Worm (Caenorhabditis elegans) whole organism, L2 larva: Measurements from ENCODE around the gene ZK105.6.

Experiments used
- egl-27 ChIP-seq: sonication (generic microtip); optimal IDR thresholded peaks from 3 replicates; lab custom pipeline; 2017; ENCODE audit warnings: missing biosample characterization, missing genetic modification reagents, missing genetic modification characterization
- nhr-129 ChIP-seq: fragments of 150-350 bp; optimal IDR thresholded peaks from 2 replicates; lab custom pipeline; 2014; ENCODE audit warnings: missing biosample characterization, missing genetic modification characterization
- nhr-77 ChIP-seq: fragments of 150-350 bp; optimal IDR thresholded peaks from 2 replicates; lab custom pipeline; 2014; ENCODE audit warnings: missing biosample characterization, missing genetic modification characterization
- sma-3 ChIP-seq: sonication (generic microtip); optimal IDR thresholded peaks from 2 replicates; lab custom pipeline; 2016; ENCODE audit warnings: missing genetic modification reagents, missing genetic modification characterization, missing compliant biosample characterization
- unc-55 ChIP-seq: fragments of 150-350 bp; sonication (generic microtip); optimal IDR thresholded peaks from 3 replicates; lab custom pipeline; 2014; ENCODE audit warnings: missing biosample characterization, missing genetic modification reagents, missing genetic modification characterization

- TF ChIP-seq egl-27 (tag; lab: Kevin White, UChicago) = no peak
- no peak for TF ChIP-seq nhr-77 (tag; lab: Kevin White, UChicago)
- no peak for TF ChIP-seq sma-3 (GFP tag; lab: Kevin White, UChicago)
- TF ChIP-seq unc-55 (GFP tag; lab: Kevin White, UChicago) = no peak
- no peak for TF ChIP-seq nhr-129 (tag; lab: Kevin White, UChicago)
Measured at ce11 chrV:7742485-7742959, 18.7 kb upstream of the ZK105.6 start, which contains the start of gene fbxl-5.
